Fruit fly (Drosophila melanogaster) whole organism, embryonic: ENCODE results near the gene Pvf3.

Source experiments
- Adf1 ChIP-seq: fragments of 200-800 bp; sonication (Bioruptor generic); IDR thresholded peaks from 2 replicates; pipeline ENCODE4 v1.3.6; 2022; ENCODE audit warnings: missing biosample characterization, missing genetic modification characterization
- CG10267 ChIP-seq: fragments of 200-800 bp; sonication (Bioruptor generic); optimal IDR thresholded peaks from 2 replicates; lab custom pipeline; 2018; ENCODE audit warnings: missing biosample characterization, mild to moderate bottlenecking, missing genetic modification characterization, moderate library complexity
- CG11247 ChIP-seq: fragments of 200-800 bp; sonication (Bioruptor generic); IDR thresholded peaks from 2 replicates; pipeline ENCODE4 v1.3.6; 2022; ENCODE audit warnings: missing biosample characterization, missing genetic modification characterization
- CG12659 ChIP-seq: fragments of 200-800 bp; sonication (Bioruptor generic); optimal IDR thresholded peaks from 3 replicates; lab custom pipeline; 2017; ENCODE audit warnings: mild to moderate bottlenecking, missing biosample characterization, missing genetic modification reagents, missing genetic modification characterization
- CG14014 ChIP-seq: fragments of 200-800 bp; sonication (Bioruptor generic); IDR thresholded peaks from 2 replicates; pipeline ENCODE4 v1.3.6; 2022; ENCODE audit warnings: missing biosample characterization, missing genetic modification characterization
- CG14860 ChIP-seq: fragments of 200-800 bp; sonication (Bioruptor generic); IDR thresholded peaks from 3 replicates; pipeline ENCODE4 v1.3.6; 2022; ENCODE audit warnings: missing biosample characterization, missing genetic modification characterization; ENCODE audit not compliant: partially characterized antibody
- CG17361 ChIP-seq: fragments of 200-800 bp; sonication (Bioruptor generic); IDR thresholded peaks from 3 replicates; pipeline ENCODE4 v1.3.6; 2022; ENCODE audit warnings: missing biosample characterization, missing genetic modification characterization
- CG17568 ChIP-seq: fragments of 200-800 bp; sonication (Bioruptor generic); optimal IDR thresholded peaks from 2 replicates; lab custom pipeline; 2018; ENCODE audit warnings: missing biosample characterization, mild to moderate bottlenecking, missing genetic modification characterization, moderate library complexity
- CG18476 ChIP-seq: fragments of 200-800 bp; sonication (Bioruptor generic); optimal IDR thresholded peaks from 2 replicates; lab custom pipeline; 2016; ENCODE audit warnings: missing biosample characterization, mild to moderate bottlenecking, missing genetic modification characterization
- CG18764 ChIP-seq: fragments of 200-800 bp; sonication (Bioruptor generic); optimal IDR thresholded peaks from 3 replicates; lab custom pipeline; 2016; ENCODE audit warnings: missing biosample characterization, missing genetic modification characterization
- CG2202 ChIP-seq: fragments of 200-800 bp; sonication (Bioruptor generic); optimal IDR thresholded peaks from 2 replicates; lab custom pipeline; 2018; ENCODE audit warnings: missing biosample characterization, mild to moderate bottlenecking, missing genetic modification characterization
- CG31388 ChIP-seq: fragments of 200-800 bp; sonication (Bioruptor generic); optimal IDR thresholded peaks from 2 replicates; lab custom pipeline; 2016; ENCODE audit warnings: missing biosample characterization, missing genetic modification characterization
- CG33213 ChIP-seq: fragments of 200-800 bp; sonication (Bioruptor generic); optimal IDR thresholded peaks from 3 replicates; lab custom pipeline; 2016; ENCODE audit warnings: missing biosample characterization, missing genetic modification characterization
- CG4820 ChIP-seq: fragments of 200-800 bp; sonication (Bioruptor generic); optimal IDR thresholded peaks from 3 replicates; lab custom pipeline; 2016; ENCODE audit warnings: missing biosample characterization, missing genetic modification characterization
- CG5953 ChIP-seq: fragments of 200-800 bp; sonication (Bioruptor generic); IDR thresholded peaks from 2 replicates; pipeline ENCODE4 v1.3.6; 2022; ENCODE audit warnings: missing biosample characterization, missing genetic modification characterization
- CG6272 ChIP-seq: fragments of 200-800 bp; sonication (Bioruptor generic); IDR thresholded peaks from 2 replicates; pipeline ENCODE4 v1.3.6; 2022; ENCODE audit warnings: missing biosample characterization, missing genetic modification characterization
- CG6654 ChIP-seq: fragments of 200-800 bp; sonication (Bioruptor generic); optimal IDR thresholded peaks from 2 replicates; lab custom pipeline; 2017; ENCODE audit warnings: missing biosample characterization, mild to moderate bottlenecking, missing genetic modification characterization
- CG6689 ChIP-seq: fragments of 200-800 bp; sonication (Bioruptor generic); IDR thresholded peaks from 2 replicates; pipeline ENCODE4 v1.3.6; 2022; ENCODE audit warnings: missing biosample characterization, missing genetic modification characterization
- CG7556 ChIP-seq: fragments of 200-800 bp; sonication (Bioruptor generic); optimal IDR thresholded peaks from 2 replicates; lab custom pipeline; 2017; ENCODE audit warnings: missing biosample characterization, mild to moderate bottlenecking, missing genetic modification characterization
- CG7786 ChIP-seq: fragments of 200-800 bp; sonication (Bioruptor generic); optimal IDR thresholded peaks from 2 replicates; lab custom pipeline; 2016; ENCODE audit warnings: missing biosample characterization, missing genetic modification characterization
- CG7987 ChIP-seq: fragments of 200-800 bp; sonication (Bioruptor generic); optimal IDR thresholded peaks from 2 replicates; lab custom pipeline; 2018; ENCODE audit warnings: missing biosample characterization, mild to moderate bottlenecking, missing genetic modification characterization, moderate library complexity
- CG8765 ChIP-seq: fragments of 200-800 bp; sonication (Bioruptor generic); IDR thresholded peaks from 2 replicates; pipeline ENCODE4 v1.3.6; 2022; ENCODE audit warnings: missing biosample characterization, missing genetic modification characterization
- CG9817 ChIP-seq: fragments of 200-800 bp; sonication (Bioruptor generic); optimal IDR thresholded peaks from 2 replicates; lab custom pipeline; 2018; ENCODE audit warnings: missing biosample characterization, mild to moderate bottlenecking, missing genetic modification characterization, moderate library complexity
- CTCF ChIP-seq: fragments of 200-800 bp; sonication (Bioruptor generic); optimal IDR thresholded peaks from 2 replicates; lab custom pipeline; 2017; ENCODE audit warnings: missing biosample characterization, mild to moderate bottlenecking, missing genetic modification characterization, moderate library complexity
- Dip3 ChIP-seq: fragments of 200-800 bp; sonication (Bioruptor generic); optimal IDR thresholded peaks from 3 replicates; lab custom pipeline; 2016; ENCODE audit warnings: missing biosample characterization, missing genetic modification characterization
- E2f1 ChIP-seq: fragments of 200-800 bp; sonication (Bioruptor generic); IDR thresholded peaks from 2 replicates; pipeline ENCODE4 v1.3.6; 2022; ENCODE audit warnings: missing biosample characterization, missing genetic modification characterization
- Eip74EF ChIP-seq, 2 experiments: fragments of 200-800 bp in 1 of 2; fragments of >200 bp in 1 of 2; sonication (Bioruptor generic) in 1 of 2; optimal IDR thresholded peaks; 2 replicates each; lab custom pipeline; 2017 to 2019; ENCODE audit warnings: missing biosample characterization in 2 of 2, missing genetic modification characterization in 2 of 2, mild to moderate bottlenecking in 1 of 2, moderate library complexity in 1 of 2
- Ets65A ChIP-seq: fragments of 200-800 bp; sonication (Bioruptor generic); peaks from one replicate; lab custom pipeline; 2016; ENCODE audit warnings: missing biosample characterization, missing genetic modification characterization
- HLH4C ChIP-seq: fragments of 200-800 bp; sonication (Bioruptor generic); IDR thresholded peaks from 3 replicates; pipeline ENCODE4 v1.3.6; 2022; ENCODE audit warnings: missing biosample characterization, missing genetic modification characterization; ENCODE audit not compliant: partially characterized antibody
- Hand ChIP-seq: fragments of 200-800 bp; sonication (Bioruptor generic); optimal IDR thresholded peaks from 2 replicates; lab custom pipeline; 2017; ENCODE audit warnings: mild to moderate bottlenecking, missing biosample characterization, missing genetic modification reagents, missing genetic modification characterization
- Hmx ChIP-seq: fragments of 200-800 bp; sonication (Bioruptor generic); optimal IDR thresholded peaks from 2 replicates; lab custom pipeline; 2016; ENCODE audit warnings: missing biosample characterization, missing genetic modification characterization
- Hr3 ChIP-seq: fragments of 200-800 bp; sonication (Bioruptor generic); optimal IDR thresholded peaks from 3 replicates; lab custom pipeline; 2016; ENCODE audit warnings: missing biosample characterization, missing genetic modification characterization
- MTF-1 ChIP-seq: fragments of 200-800 bp; sonication (Bioruptor generic); optimal IDR thresholded peaks from 2 replicates; lab custom pipeline; 2018; ENCODE audit warnings: missing biosample characterization, mild to moderate bottlenecking, missing genetic modification characterization, borderline replicate concordance
- Med ChIP-seq: fragments of 200-800 bp; sonication (Bioruptor generic); peaks from one replicate; lab custom pipeline; 2016; ENCODE audit warnings: missing biosample characterization, missing genetic modification characterization, mild to moderate bottlenecking, inconsistent platforms, moderate library complexity
- Ptx1 ChIP-seq: fragments of 200-800 bp; sonication (Bioruptor generic); IDR thresholded peaks from 2 replicates; pipeline ENCODE4 v1.3.6; 2022; ENCODE audit warnings: missing biosample characterization, missing genetic modification characterization
- Six4 ChIP-seq: fragments of 200-800 bp; sonication (Bioruptor generic); optimal IDR thresholded peaks from 2 replicates; lab custom pipeline; 2016; ENCODE audit warnings: missing biosample characterization, missing genetic modification characterization
- TFAM ChIP-seq: fragments of 200-800 bp; sonication (Bioruptor generic); optimal IDR thresholded peaks from 2 replicates; lab custom pipeline; 2017; ENCODE audit warnings: missing biosample characterization, missing genetic modification characterization, inconsistent platforms
- Tbp ChIP-seq: fragments of >200 bp; optimal IDR thresholded peaks from 2 replicates; lab custom pipeline; 2018; ENCODE audit warnings: missing biosample characterization, missing genetic modification characterization
- Xrp1 ChIP-seq: fragments of 200-800 bp; sonication (Bioruptor generic); IDR thresholded peaks from 2 replicates; pipeline ENCODE4 v1.3.6; 2022; ENCODE audit warnings: missing biosample characterization, missing genetic modification characterization
- cad ChIP-seq: fragments of >200 bp; optimal IDR thresholded peaks from 2 replicates; lab custom pipeline; 2017; ENCODE audit warnings: missing biosample characterization, missing genetic modification characterization
- esg ChIP-seq: fragments of 200-800 bp; sonication (Bioruptor generic); conservative IDR thresholded peaks from 2 replicates; pipeline ENCODE4 v1.3.6; 2022; ENCODE audit warnings: missing biosample characterization, missing genetic modification characterization
- fd64A ChIP-seq: fragments of 200-800 bp; sonication (Bioruptor generic); optimal IDR thresholded peaks from 3 replicates; lab custom pipeline; 2018; ENCODE audit warnings: missing biosample characterization, mild to moderate bottlenecking, missing genetic modification characterization
- fd96Cb ChIP-seq: fragments of 200-800 bp; sonication (Bioruptor generic); optimal IDR thresholded peaks from 2 replicates; lab custom pipeline; 2018; ENCODE audit warnings: missing biosample characterization, mild to moderate bottlenecking, missing genetic modification characterization, moderate library complexity
- hth ChIP-seq: fragments of >200 bp; optimal IDR thresholded peaks from 2 replicates; lab custom pipeline; 2017; ENCODE audit warnings: inconsistent platforms
- jigr1 ChIP-seq: fragments of 200-800 bp; sonication (Bioruptor generic); IDR thresholded peaks from 3 replicates; pipeline ENCODE4 v1.3.6; 2022; ENCODE audit warnings: missing biosample characterization, missing genetic modification characterization
- pita ChIP-seq: fragments of 200-800 bp; sonication (Bioruptor generic); optimal IDR thresholded peaks from 2 replicates; lab custom pipeline; 2017; ENCODE audit warnings: missing biosample characterization, mild to moderate bottlenecking, missing genetic modification characterization
- pnt ChIP-seq: fragments of 200-800 bp; sonication (Bioruptor generic); optimal IDR thresholded peaks from 3 replicates; lab custom pipeline; 2016; ENCODE audit warnings: missing biosample characterization, missing genetic modification characterization
- pros ChIP-seq: fragments of 200-800 bp; sonication (Bioruptor generic); optimal IDR thresholded peaks from 3 replicates; lab custom pipeline; 2019; ENCODE audit warnings: missing biosample characterization, mild to moderate bottlenecking, missing genetic modification characterization, moderate library complexity
- so ChIP-seq: fragments of 200-800 bp; sonication (Bioruptor generic); IDR thresholded peaks from 3 replicates; pipeline ENCODE4 v1.3.6; 2022; ENCODE audit warnings: missing biosample characterization, missing genetic modification characterization
- ssp ChIP-seq: fragments of 200-800 bp; sonication (Bioruptor generic); IDR thresholded peaks from 2 replicates; pipeline ENCODE4 v1.3.6; 2022; ENCODE audit warnings: missing biosample characterization, missing genetic modification characterization
- sug ChIP-seq: fragments of 200-800 bp; optimal IDR thresholded peaks from 2 replicates; lab custom pipeline; 2019; ENCODE audit warnings: missing biosample characterization, mild to moderate bottlenecking, missing genetic modification characterization, moderate library complexity
- tap ChIP-seq: fragments of 200-800 bp; optimal IDR thresholded peaks from 3 replicates; lab custom pipeline; 2019; ENCODE audit warnings: missing biosample characterization, mild to moderate bottlenecking, missing genetic modification characterization, moderate library complexity
- wor ChIP-seq: fragments of 200-800 bp; sonication (Bioruptor generic); IDR thresholded peaks from 2 replicates; pipeline ENCODE4 v1.3.6; 2022; ENCODE audit warnings: missing biosample characterization, missing genetic modification characterization

Pvf3 gene

dm6 chr2L:7148919-7149318, 8.6 kb downstream of the Pvf3 start (continued):
- TF ChIP-seq TFAM (GFP tag; lab: Kevin White, UChicago) (no peak), E2f1 (GFP tag; lab: Robert Waterston, UW) (0 out of 2 replicates have a peak, but pooled peaks have one; percentile 20), pita (no peak), jigr1 (no peak), fd64A (GFP tag; lab: Kevin White, UChicago) (no peak), CG2202 (tag; lab: Kevin White, UChicago) (no peak), CG14014 (GFP tag; lab: Robert Waterston, UW) (no peak), CG17568 (no peak), CG9817 (tag; lab: Kevin White, UChicago) (peak; percentile 3), Tbp (no peak), CG6654 (GFP tag; lab: Kevin White, UChicago) (no peak), CG18476 (no peak), CG6689 (GFP tag; lab: Robert Waterston, UW) (peak; percentile 44; the same call in 1 of the 2 replicates), CG10267 (tag; lab: Kevin White, UChicago) (peak; percentile 2), Adf1 (GFP tag; lab: Robert Waterston, UW) (no peak), Hand (GFP tag; lab: Kevin White, UChicago) (no peak), esg (peak; percentile 37), pros (GFP tag; lab: Kevin White, UChicago) (no peak), Eip74EF (GFP tag; optimal IDR thresholded peaks at IDR 0.05; lab: Kevin White, UChicago) (no peak), CTCF (GFP tag; lab: Kevin White, UChicago) (no peak), fd96Cb (tag; lab: Kevin White, UChicago) (peak; percentile 46), CG33213 (no peak), cad (GFP tag; lab: Kevin White, UChicago) (no peak), hth (no peak), CG6272 (no peak), Med (GFP tag; lab: Kevin White, UChicago) (peak; percentile 65), MTF-1 (GFP tag; lab: Kevin White, UChicago) (no peak), CG12659 (no peak), Ets65A (GFP tag; lab: Kevin White, UChicago) (peak; percentile 91), CG14860 (GFP tag; lab: Robert Waterston, UW) (no peak), CG8765 (GFP tag; lab: Robert Waterston, UW) (no peak), CG5953 (GFP tag; lab: Robert Waterston, UW) (peak; percentile 52; the same call in 1 of the 2 replicates), CG11247 (no peak), Six4 (no peak), CG18764 (GFP tag; lab: Kevin White, UChicago) (no peak), CG4820 (GFP tag; lab: Kevin White, UChicago) (peak; percentile 46), Dip3 (GFP tag; lab: Kevin White, UChicago) (no peak), CG7987 (GFP tag; lab: Kevin White, UChicago) (no peak), Xrp1 (peak; percentile 45; the same call in 1 of the 2 replicates), wor (GFP tag; lab: Robert Waterston, UW) (no peak), CG31388 (no peak), HLH4C (GFP tag; lab: Robert Waterston, UW) (no peak), Hr3 (no peak), ssp (GFP tag; lab: Robert Waterston, UW) (0 out of 2 replicates have a peak, but pooled peaks have one; percentile 13), Ptx1 (GFP tag; lab: Robert Waterston, UW) (peak; percentile 73), sug (tag; lab: Kevin White, UChicago) (no peak), pnt (peak; percentile 50), CG7786 (GFP tag; lab: Kevin White, UChicago) (no peak), Hmx (GFP tag; lab: Kevin White, UChicago) (no peak), CG17361 (no peak; the same call in 2 of the 3 replicates), CG7556 (GFP tag; lab: Kevin White, UChicago) (no peak), tap (tag; lab: Kevin White, UChicago) (no peak), so (GFP tag; lab: Robert Waterston, UW) (0 out of 3 replicates have a peak, but pooled peaks have one; percentile 32)
